Worm (Caenorhabditis elegans) whole organism, L1 larva: ENCODE measurements around the gene srd-59.

Experiments
- C16A3.4 ChIP-seq: fragments of 150-350 bp; optimal IDR thresholded peaks from 2 replicates; lab custom pipeline; 2014; ENCODE audit warnings: missing biosample characterization, missing genetic modification characterization
- C34B4.2 ChIP-seq: sonication (generic microtip); optimal IDR thresholded peaks from 2 replicates; lab custom pipeline; 2017; ENCODE audit warnings: mild to moderate bottlenecking, missing genetic modification characterization, missing compliant biosample characterization
- Y116A8C.19 ChIP-seq: sonication (generic microtip); optimal IDR thresholded peaks from 2 replicates; lab custom pipeline; 2016; ENCODE audit warnings: missing compliant biosample characterization, missing genetic modification characterization, borderline replicate concordance
- aha-1 ChIP-seq: fragments of 150-350 bp; optimal IDR thresholded peaks from 2 replicates; lab custom pipeline; 2014; ENCODE audit warnings: missing biosample characterization, missing genetic modification characterization
- alr-1 ChIP-seq: fragments of 200-800 bp; sonication (Bioruptor generic); optimal IDR thresholded peaks from 2 replicates; lab custom pipeline; 2018; ENCODE audit warnings: borderline replicate concordance, mild to moderate bottlenecking, missing genetic modification characterization, missing compliant biosample characterization
- blmp-1 ChIP-seq: fragments of 150-350 bp; optimal IDR thresholded peaks from 2 replicates; lab custom pipeline; 2014; ENCODE audit warnings: missing biosample characterization, missing genetic modification characterization
- ceh-90 ChIP-seq: sonication (generic microtip); optimal IDR thresholded peaks from 2 replicates; lab custom pipeline; 2016; ENCODE audit warnings: missing genetic modification characterization, missing compliant biosample characterization
- dpl-1 ChIP-seq, 3 experiments: fragments of 150-350 bp in 2 of 3; sonication (generic microtip) in 1 of 3; optimal IDR thresholded peaks; 2 replicates each; lab custom pipeline; 2014 to 2017; ENCODE audit warnings: missing biosample characterization in 3 of 3, missing genetic modification characterization in 3 of 3, missing genetic modification reagents in 3 of 3
- efl-1 ChIP-seq, 4 experiments: fragments of 150-350 bp; optimal IDR thresholded peaks in 3 of 4; peaks in 1 of 4; 1 replicate in 1 of 4; 2 replicates in 3 of 4; lab custom pipeline; 2014; ENCODE audit warnings: missing biosample characterization in 2 of 4, missing genetic modification characterization in 2 of 4, missing genetic modification reagents in 2 of 4
- efl-3 ChIP-seq: fragments of 200-800 bp; sonication (Bioruptor generic); optimal IDR thresholded peaks from 2 replicates; lab custom pipeline; 2018; ENCODE audit warnings: mild to moderate bottlenecking, missing genetic modification characterization, missing compliant biosample characterization
- egl-13 ChIP-seq: sonication (generic microtip); optimal IDR thresholded peaks from 2 replicates; lab custom pipeline; 2016; ENCODE audit warnings: missing genotype, missing genetic modification reagents, missing genetic modification characterization, missing compliant biosample characterization
- egl-27 ChIP-seq, 2 experiments: fragments of 150-350 bp in 1 of 2; sonication (generic microtip); optimal IDR thresholded peaks; 3 replicates each; lab custom pipeline; 2017 to 2018; ENCODE audit warnings: missing biosample characterization in 2 of 2, missing genetic modification characterization in 2 of 2, missing genetic modification reagents in 2 of 2
- elt-2 ChIP-seq: sonication (generic microtip); optimal IDR thresholded peaks from 2 replicates; lab custom pipeline; 2016; ENCODE audit warnings: missing genetic modification characterization, mild to moderate bottlenecking, inconsistent platforms, missing compliant biosample characterization, missing genetic modification reagents
- elt-3 ChIP-seq, 6 experiments: fragments of 150-350 bp in 1 of 6; sonication (generic microtip); optimal IDR thresholded peaks; 2 replicates each; lab custom pipeline; 2017 to 2018; ENCODE audit warnings: missing biosample characterization in 6 of 6, missing genetic modification characterization in 6 of 6, inconsistent platforms in 1 of 6
- ets-5 ChIP-seq: fragments of 200-800 bp; sonication (Bioruptor generic); IDR thresholded peaks from 2 replicates; pipeline ENCODE4 v1.3.6; 2022; ENCODE audit warnings: missing genetic modification characterization, missing compliant biosample characterization
- hlh-4 ChIP-seq: sonication (generic microtip); optimal IDR thresholded peaks from 2 replicates; lab custom pipeline; 2016; ENCODE audit warnings: mild to moderate bottlenecking, missing genetic modification characterization, missing compliant biosample characterization
- irx-1 ChIP-seq: sonication (generic microtip); optimal IDR thresholded peaks from 2 replicates; lab custom pipeline; 2016; ENCODE audit warnings: missing genetic modification characterization, missing compliant biosample characterization
- isw-1 ChIP-seq: fragments of 200-800 bp; sonication (Bioruptor generic); IDR thresholded peaks from 2 replicates; pipeline ENCODE4 v1.3.6; 2022; ENCODE audit warnings: missing genetic modification characterization, missing compliant biosample characterization
- jun-1 ChIP-seq: fragments of 150-350 bp; optimal IDR thresholded peaks from 2 replicates; lab custom pipeline; 2014; ENCODE audit warnings: missing biosample characterization, missing genetic modification reagents, missing genetic modification characterization
- lin-14 ChIP-seq: fragments of 200-800 bp; sonication (Bioruptor generic); optimal IDR thresholded peaks from 2 replicates; lab custom pipeline; 2018; ENCODE audit warnings: mild to moderate bottlenecking, missing genetic modification characterization, moderate library complexity, missing compliant biosample characterization
- lin-35 ChIP-seq, 2 experiments: fragments of 150-350 bp; optimal IDR thresholded peaks; 2 replicates each; lab custom pipeline; 2014; ENCODE audit warnings: missing biosample characterization in 2 of 2, missing genetic modification characterization in 2 of 2, missing genetic modification reagents in 2 of 2
- lsy-2 ChIP-seq, 2 experiments: fragments of 150-350 bp; optimal IDR thresholded peaks; 2 replicates each; lab custom pipeline; 2014; ENCODE audit warnings: missing biosample characterization in 2 of 2, missing genetic modification characterization in 2 of 2
- mef-2 ChIP-seq: fragments of 150-350 bp; optimal IDR thresholded peaks from 2 replicates; lab custom pipeline; 2014; ENCODE audit warnings: missing biosample characterization, missing genetic modification characterization
- mep-1 ChIP-seq: fragments of 150-350 bp; optimal IDR thresholded peaks from 2 replicates; lab custom pipeline; 2014; ENCODE audit warnings: missing biosample characterization, missing genetic modification characterization
- nhr-11 ChIP-seq: fragments of 150-350 bp; optimal IDR thresholded peaks from 2 replicates; lab custom pipeline; 2014; ENCODE audit warnings: missing biosample characterization, missing genetic modification characterization
- nhr-20 ChIP-seq: sonication (generic microtip); optimal IDR thresholded peaks from 2 replicates; lab custom pipeline; 2016; ENCODE audit warnings: mild to moderate bottlenecking, missing genetic modification characterization, missing compliant biosample characterization
- nhr-237 ChIP-seq: fragments of 150-350 bp; optimal IDR thresholded peaks from 2 replicates; lab custom pipeline; 2014; ENCODE audit warnings: missing biosample characterization, missing genetic modification characterization
- nhr-71 ChIP-seq: sonication (generic microtip); optimal IDR thresholded peaks from 2 replicates; lab custom pipeline; 2016; ENCODE audit warnings: mild to moderate bottlenecking, missing genetic modification characterization, moderate library complexity, missing compliant biosample characterization
- nhr-77 ChIP-seq: fragments of 150-350 bp; optimal IDR thresholded peaks from 2 replicates; lab custom pipeline; 2014; ENCODE audit warnings: missing biosample characterization, missing genetic modification characterization
- nhr-85 ChIP-seq: sonication (generic microtip); peaks from one replicate; lab custom pipeline; 2016; ENCODE audit warnings: missing genetic modification characterization, inconsistent platforms, missing compliant biosample characterization
- pqm-1 ChIP-seq: sonication (generic microtip); optimal IDR thresholded peaks from 3 replicates; lab custom pipeline; 2017; ENCODE audit warnings: missing biosample characterization, missing genetic modification characterization
- skn-1 ChIP-seq: fragments of 150-350 bp; optimal IDR thresholded peaks from 2 replicates; lab custom pipeline; 2014; ENCODE audit warnings: missing biosample characterization, missing genetic modification characterization
- snu-23 ChIP-seq: sonication (generic microtip); optimal IDR thresholded peaks from 2 replicates; lab custom pipeline; 2016; ENCODE audit warnings: missing genetic modification characterization, missing compliant biosample characterization
- sup-37 ChIP-seq: fragments of 200-800 bp; sonication (Bioruptor generic); optimal IDR thresholded peaks from 2 replicates; lab custom pipeline; 2018; ENCODE audit warnings: mild to moderate bottlenecking, missing genetic modification characterization, missing compliant biosample characterization
- unc-30 ChIP-seq: sonication (generic microtip); optimal IDR thresholded peaks from 2 replicates; lab custom pipeline; 2017; ENCODE audit warnings: missing biosample characterization, missing genetic modification characterization
- xbp-1 ChIP-seq: sonication (generic microtip); optimal IDR thresholded peaks from 2 replicates; lab custom pipeline; 2016; ENCODE audit warnings: missing genetic modification characterization, missing compliant biosample characterization

Gene srd-59

ce11 chrII:7238791-7239190 lies 33.3 kb downstream of the srd-59 start:
- TF ChIP-seq efl-1 (optimal IDR thresholded peaks at IDR 0.05; lab: Kevin White, UChicago): no peak
- TF ChIP-seq efl-1 (GFP tag; optimal IDR thresholded peaks at IDR 0.05 in 1 of 2; lab: Kevin White, UChicago): peak in 1 of 2 experiments; percentile 52
- TF ChIP-seq lin-14 (GFP tag; lab: Kevin White, UChicago): peak; percentile 31
- TF ChIP-seq elt-2 (tag; lab: Kevin White, UChicago): no peak
- TF ChIP-seq irx-1 (tag; lab: Kevin White, UChicago): no peak
- TF ChIP-seq xbp-1 (tag; lab: Kevin White, UChicago): no peak
- no peak for TF ChIP-seq efl-3 (GFP tag; lab: Kevin White, UChicago)
- no peak for TF ChIP-seq alr-1 (tag; lab: Kevin White, UChicago)
- peak; percentile 60 for TF ChIP-seq nhr-85 (tag; lab: Kevin White, UChicago)

- no peak for TF ChIP-seq nhr-237 (tag; lab: Kevin White, UChicago)
- TF ChIP-seq lin-14 (GFP tag; lab: Kevin White, UChicago): peak; percentile 13
- peak; percentile 56 for TF ChIP-seq nhr-85 (tag; lab: Kevin White, UChicago)
Measured at ce11 chrII:7239705-7240104, 34.2 kb downstream of the srd-59 start.

- TF ChIP-seq blmp-1 (tag; lab: Kevin White, UChicago): peak; percentile 92
- no peak for TF ChIP-seq isw-1
- TF ChIP-seq, all 84 proteins: peak for 1
Measured at ce11 chrII:7242754-7243153, 37.3 kb downstream of the srd-59 start.

- TF ChIP-seq dpl-1 (GFP tag; optimal IDR thresholded peaks at IDR 0.05; lab: Kevin White, UChicago): no peak
- TF ChIP-seq, all 84 proteins: peak for 0
Measured at ce11 chrII:7245576-7245975, 40.1 kb downstream of the srd-59 start, which contains the start of gene skpo-3. Gene skpo-3, plus strand, starts transcription at chrII:7245876.

ce11 chrII:7251978-7252377 lies 46.5 kb downstream of the srd-59 start, which contains the start of the genes prx-13 and ada-2:
Gene prx-13, minus strand, starts transcription at chrII:7252015.
Gene ada-2, plus strand, starts transcription at chrII:7252259.
- no peak for TF ChIP-seq xbp-1 (tag; lab: Kevin White, UChicago)
- no peak for TF ChIP-seq efl-1 (optimal IDR thresholded peaks at IDR 0.05; lab: Kevin White, UChicago)
- peak in 1 of 2 experiments; percentile 78 for TF ChIP-seq efl-1 (GFP tag; optimal IDR thresholded peaks at IDR 0.05 in 1 of 2; lab: Kevin White, UChicago)
- TF ChIP-seq egl-27 (tag; optimal IDR thresholded peaks at IDR 0.05; lab: Kevin White, UChicago): no peak
- TF ChIP-seq elt-2 (tag; lab: Kevin White, UChicago): peak; percentile 45
- TF ChIP-seq elt-3 (tag; optimal IDR thresholded peaks at IDR 0.05; lab: Kevin White, UChicago): peak in 1 of 6 experiments; percentile 29
- TF ChIP-seq lin-35 (GFP tag; optimal IDR thresholded peaks at IDR 0.05; lab: Kevin White, UChicago): peak in 1 of 2 experiments; percentile 14
- TF ChIP-seq nhr-20 (tag; lab: Kevin White, UChicago): peak; percentile 85
- peak; percentile 12 for TF ChIP-seq snu-23 (GFP tag; lab: Kevin White, UChicago)

- TF ChIP-seq nhr-20 (tag; lab: Kevin White, UChicago) (peak; percentile 40), efl-1 (optimal IDR thresholded peaks at IDR 0.05; lab: Kevin White, UChicago) (peak in 1 of 2 experiments; percentile 27), efl-1 (GFP tag; optimal IDR thresholded peaks at IDR 0.05 in 1 of 2; lab: Kevin White, UChicago) (peak in 1 of 2 experiments; percentile 3), Y116A8C.19 (tag; lab: Kevin White, UChicago) (no peak), lsy-2 (tag; optimal IDR thresholded peaks at IDR 0.05; lab: Kevin White, UChicago) (peak in 1 of 2 experiments; percentile 12), nhr-237 (tag; lab: Kevin White, UChicago) (no peak), sup-37 (no peak), alr-1 (tag; lab: Kevin White, UChicago) (no peak), dpl-1 (GFP tag; optimal IDR thresholded peaks at IDR 0.05; lab: Kevin White, UChicago) (peak in 1 of 3 experiments; percentile 20), nhr-11 (no peak), blmp-1 (tag; lab: Kevin White, UChicago) (peak; percentile 28), C16A3.4 (tag; lab: Kevin White, UChicago) (peak; percentile 6), ets-5 (no peak), mep-1 (tag; lab: Kevin White, UChicago) (peak; percentile 2), lin-35 (GFP tag; optimal IDR thresholded peaks at IDR 0.05; lab: Kevin White, UChicago) (peak in 1 of 2 experiments; percentile 27)
Measured at ce11 chrII:7253073-7253472, 47.6 kb downstream of the srd-59 start, which contains the start of gene lsm-4. Gene lsm-4, minus strand, starts transcription at chrII:7253163.

ce11 chrII:7255614-7256162 lies 50.2 kb downstream of the srd-59 start, which contains the start of gene F32A5.8:
Gene F32A5.8, plus strand, starts transcription at chrII:7256112.
- TF ChIP-seq elt-3 (tag; optimal IDR thresholded peaks at IDR 0.05; lab: Kevin White, UChicago) (no peak), nhr-71 (tag; lab: Kevin White, UChicago) (no peak), jun-1 (tag; lab: Kevin White, UChicago) (no peak), unc-30 (tag; lab: Kevin White, UChicago) (no peak), hlh-4 (tag; lab: Kevin White, UChicago) (no peak), pqm-1 (tag; lab: Kevin White, UChicago) (no peak), skn-1 (no peak), nhr-77 (tag; lab: Kevin White, UChicago) (peak; percentile 23), ceh-90 (tag; lab: Kevin White, UChicago) (no peak), lin-35 (GFP tag; optimal IDR thresholded peaks at IDR 0.05; lab: Kevin White, UChicago) (peak in 1 of 2 experiments; percentile 30), C34B4.2 (tag; lab: Kevin White, UChicago) (no peak), egl-13 (tag; lab: Kevin White, UChicago) (no peak), alr-1 (tag; lab: Kevin White, UChicago) (no peak), aha-1 (tag; lab: Kevin White, UChicago) (no peak), mef-2 (tag; lab: Kevin White, UChicago) (no peak)
